Fruit fly (Drosophila melanogaster) whole organism, adult: Measurements from ENCODE around the gene temp.

ENCODE experiments used
- CG11617 ChIP-seq: fragments of 200-800 bp; sonication (Bioruptor generic); optimal IDR thresholded peaks from 2 replicates; lab custom pipeline; 2017; ENCODE audit warnings: mild to moderate bottlenecking, missing biosample characterization, missing genetic modification reagents, missing genetic modification characterization
- CG12768 ChIP-seq: fragments of 200-800 bp; sonication (Bioruptor generic); optimal IDR thresholded peaks from 2 replicates; lab custom pipeline; 2017; ENCODE audit warnings: missing biosample characterization, missing genetic modification characterization, mild to moderate bottlenecking, moderate library complexity, missing genetic modification reagents
- CG14711 ChIP-seq: fragments of 200-800 bp; sonication (Bioruptor generic); optimal IDR thresholded peaks from 2 replicates; lab custom pipeline; 2018; ENCODE audit warnings: missing biosample characterization, mild to moderate bottlenecking, missing genetic modification characterization, moderate library complexity
- CG1620 ChIP-seq: fragments of 200-800 bp; sonication (Bioruptor generic); optimal IDR thresholded peaks from 2 replicates; lab custom pipeline; 2016; ENCODE audit warnings: missing biosample characterization, missing genetic modification characterization
- CG33017 ChIP-seq: fragments of 200-800 bp; sonication (Bioruptor generic); optimal IDR thresholded peaks from 2 replicates; lab custom pipeline; 2018; ENCODE audit warnings: missing biosample characterization, mild to moderate bottlenecking, missing genetic modification characterization, moderate library complexity
- CG5204 ChIP-seq: fragments of 200-800 bp; sonication (Bioruptor generic); optimal IDR thresholded peaks from 2 replicates; lab custom pipeline; 2016; ENCODE audit warnings: missing biosample characterization, missing genetic modification characterization
- CG7045 ChIP-seq: fragments of 200-800 bp; sonication (Bioruptor generic); optimal IDR thresholded peaks from 2 replicates; lab custom pipeline; 2017; ENCODE audit warnings: missing biosample characterization, mild to moderate bottlenecking, missing genetic modification characterization
- CG7101 ChIP-seq: fragments of 200-800 bp; sonication (Bioruptor generic); optimal IDR thresholded peaks from 2 replicates; lab custom pipeline; 2018; ENCODE audit warnings: missing biosample characterization, mild to moderate bottlenecking, missing genetic modification characterization, moderate library complexity
- Clk ChIP-seq: fragments of 200-800 bp; sonication (Bioruptor generic); optimal IDR thresholded peaks from 2 replicates; lab custom pipeline; 2017; ENCODE audit warnings: missing biosample characterization, missing genetic modification characterization
- Crg-1 ChIP-seq: fragments of 200-800 bp; sonication (Bioruptor generic); optimal IDR thresholded peaks from 2 replicates; lab custom pipeline; 2016; ENCODE audit warnings: missing biosample characterization, missing genetic modification characterization
- Hr96 ChIP-seq: fragments of 200-800 bp; sonication (Bioruptor generic); optimal IDR thresholded peaks from 2 replicates; lab custom pipeline; 2016; ENCODE audit warnings: missing biosample characterization, missing genetic modification characterization
- Mnt ChIP-seq: fragments of 200-800 bp; sonication (Bioruptor generic); optimal IDR thresholded peaks from 2 replicates; lab custom pipeline; 2016; ENCODE audit warnings: missing biosample characterization, mild to moderate bottlenecking, missing genetic modification characterization
- bab1 ChIP-seq: fragments of 200-800 bp; sonication (Bioruptor generic); optimal IDR thresholded peaks from 3 replicates; lab custom pipeline; 2019; ENCODE audit warnings: missing biosample characterization, mild to moderate bottlenecking, missing genetic modification characterization, moderate library complexity
- cic ChIP-seq: fragments of 200-800 bp; sonication (Bioruptor generic); optimal IDR thresholded peaks from 2 replicates; lab custom pipeline; 2017; ENCODE audit warnings: missing biosample characterization, mild to moderate bottlenecking, missing genetic modification characterization, moderate library complexity
- cnc ChIP-seq, 2 experiments: fragments of >200 bp; optimal IDR thresholded peaks; 2 replicates each; lab custom pipeline; 2017
- kay ChIP-seq: fragments of 200-800 bp; sonication (Bioruptor generic); peaks from one replicate; lab custom pipeline; 2016; ENCODE audit warnings: missing biosample characterization, missing genetic modification characterization, borderline replicate concordance
- ovo ChIP-seq: fragments of 200-800 bp; sonication (Bioruptor generic); optimal IDR thresholded peaks from 2 replicates; lab custom pipeline; 2016; ENCODE audit warnings: missing biosample characterization, missing genetic modification characterization
- pad ChIP-seq: fragments of 200-800 bp; sonication (Bioruptor generic); optimal IDR thresholded peaks from 3 replicates; lab custom pipeline; 2017; ENCODE audit warnings: missing biosample characterization, missing genetic modification characterization, mild to moderate bottlenecking, moderate library complexity, missing genetic modification reagents
- tj ChIP-seq: fragments of 200-800 bp; sonication (Bioruptor generic); optimal IDR thresholded peaks from 3 replicates; lab custom pipeline; 2017; ENCODE audit warnings: missing biosample characterization, mild to moderate bottlenecking, missing genetic modification characterization, moderate library complexity
- toe ChIP-seq: fragments of 200-800 bp; sonication (Bioruptor generic); optimal IDR thresholded peaks from 2 replicates; lab custom pipeline; 2016; ENCODE audit warnings: missing biosample characterization, missing genetic modification characterization

temp gene

dm6 chrX:2269822-2270556, 7.7 kb upstream of the temp start:
- TF ChIP-seq CG5204 (GFP tag; lab: Kevin White, UChicago) (no peak), Clk (GFP tag; lab: Kevin White, UChicago) (no peak), tj (GFP tag; lab: Kevin White, UChicago) (peak; percentile 87), CG11617 (GFP tag; lab: Kevin White, UChicago) (peak; percentile 59), CG14711 (no peak), cnc (optimal IDR thresholded peaks at IDR 0.05; lab: Kevin White, UChicago) (no peak), CG7045 (GFP tag; lab: Kevin White, UChicago) (no peak), Hr96 (GFP tag; lab: Kevin White, UChicago) (peak; percentile 63), Mnt (GFP tag; lab: Kevin White, UChicago) (peak; percentile 44), CG7101 (tag; lab: Kevin White, UChicago) (peak; percentile 25), ovo (GFP tag; lab: Kevin White, UChicago) (peak; percentile 64), CG33017 (tag; lab: Kevin White, UChicago) (no peak), bab1 (no peak), cic (no peak), toe (GFP tag; lab: Kevin White, UChicago) (peak; percentile 17), Crg-1 (GFP tag; lab: Kevin White, UChicago) (no peak), CG1620 (GFP tag; lab: Kevin White, UChicago) (no peak), pad (GFP tag; lab: Kevin White, UChicago) (peak; percentile 79), kay (GFP tag; lab: Kevin White, UChicago) (no peak), CG12768 (GFP tag; lab: Kevin White, UChicago) (peak; percentile 3)

- TF ChIP-seq pad (GFP tag; lab: Kevin White, UChicago): no peak
- TF ChIP-seq kay (GFP tag; lab: Kevin White, UChicago): no peak
- TF ChIP-seq cic: no peak
Measured at dm6 chrX:2259763-2260162, 2.6 kb downstream of the temp start, which contains the start of gene CG3078. TSS of gene CG3078 (minus strand) at chrX:2259863.

dm6 chrX:2258602-2259233, 3.6 kb downstream of the temp start:
- TF ChIP-seq Mnt (GFP tag; lab: Kevin White, UChicago) (peak; percentile 13), cic (no peak)

dm6 chrX:2255035-2255434, 7.3 kb downstream of the temp start:
- no peak for TF ChIP-seq CG5204 (GFP tag; lab: Kevin White, UChicago)
- TF ChIP-seq pad (GFP tag; lab: Kevin White, UChicago): peak; percentile 1

dm6 chrX:2254020-2254626, 8.2 kb downstream of the temp start, which contains the start of gene CG3091:
TSS of gene CG3091 (minus strand) at chrX:2254197.
- TF ChIP-seq CG12768 (GFP tag; lab: Kevin White, UChicago) (no peak), bab1 (no peak), Crg-1 (GFP tag; lab: Kevin White, UChicago) (no peak), Mnt (GFP tag; lab: Kevin White, UChicago) (peak; percentile 3), CG11617 (GFP tag; lab: Kevin White, UChicago) (no peak), CG33017 (tag; lab: Kevin White, UChicago) (peak; percentile 25), CG5204 (GFP tag; lab: Kevin White, UChicago) (no peak), CG1620 (GFP tag; lab: Kevin White, UChicago) (no peak), cic (peak; percentile 65), Clk (GFP tag; lab: Kevin White, UChicago) (no peak), toe (GFP tag; lab: Kevin White, UChicago) (no peak)

dm6 chrX:2251688-2252087, 10.6 kb downstream of the temp start, which contains the start of gene CG3191:
TSS of gene CG3191 (minus strand) at chrX:2251993.
- TF ChIP-seq tj (GFP tag; lab: Kevin White, UChicago): no peak
- TF ChIP-seq pad (GFP tag; lab: Kevin White, UChicago): no peak
- TF ChIP-seq CG33017 (tag; lab: Kevin White, UChicago): no peak
- TF ChIP-seq Mnt (GFP tag; lab: Kevin White, UChicago): no peak
- no peak for TF ChIP-seq CG5204 (GFP tag; lab: Kevin White, UChicago)
- TF ChIP-seq cic: no peak
- no peak for TF ChIP-seq cnc (optimal IDR thresholded peaks at IDR 0.05; lab: Kevin White, UChicago)
- no peak for TF ChIP-seq CG7045 (GFP tag; lab: Kevin White, UChicago)
- TF ChIP-seq bab1: no peak
- TF ChIP-seq toe (GFP tag; lab: Kevin White, UChicago): no peak
- TF ChIP-seq CG7101 (tag; lab: Kevin White, UChicago): no peak
- no peak for TF ChIP-seq Hr96 (GFP tag; lab: Kevin White, UChicago)
- no peak for TF ChIP-seq CG12768 (GFP tag; lab: Kevin White, UChicago)
- no peak for TF ChIP-seq CG14711
- TF ChIP-seq Crg-1 (GFP tag; lab: Kevin White, UChicago): no peak
- no peak for TF ChIP-seq CG1620 (GFP tag; lab: Kevin White, UChicago)
- no peak for TF ChIP-seq kay (GFP tag; lab: Kevin White, UChicago)
- TF ChIP-seq Clk (GFP tag; lab: Kevin White, UChicago): no peak
- no peak for TF ChIP-seq ovo (GFP tag; lab: Kevin White, UChicago)
